Worm (Caenorhabditis elegans): ENCODE measurements around the gene F17C11.12.

- TF ChIP-seq snpc-4 (tag; optimal IDR thresholded peaks at IDR 0.05) (no peak), Y48G9A.11 (GFP tag; IDR thresholded peaks at IDR 0.05) (no peak), fkh-10 (GFP tag; optimal IDR thresholded peaks at IDR 0.05) (no peak), gei-8 (GFP tag; optimal IDR thresholded peaks at IDR 0.05) (no peak), zag-1 (tag; optimal IDR thresholded peaks at IDR 0.05) (no peak), F37D6.2 (tag; optimal IDR thresholded peaks at IDR 0.05) (no peak), nhr-237 (tag; optimal IDR thresholded peaks at IDR 0.05) (no peak)
Measured at ce11 chrV:10981113-10981512, 44.4 kb upstream of the F17C11.12 start, which contains the start of gene fig-1.

All from whole organism, L4 larva.